Worm (Caenorhabditis elegans) whole organism, early embryonic: ENCODE data around the gene lgc-35.

Source experiments
- B0310.2 ChIP-seq: sonication (generic microtip); optimal IDR thresholded peaks from 2 replicates; lab custom pipeline; 2016; ENCODE audit warnings: mild to moderate bottlenecking, missing genetic modification characterization, missing compliant biosample characterization
- F13C5.2 ChIP-seq: sonication (generic microtip); optimal IDR thresholded peaks from 2 replicates; lab custom pipeline; 2017; ENCODE audit warnings: mild to moderate bottlenecking, missing genetic modification characterization, inconsistent platforms, missing compliant biosample characterization
- aly-1 ChIP-seq: sonication (generic microtip); optimal IDR thresholded peaks from 2 replicates; lab custom pipeline; 2016; ENCODE audit warnings: missing genetic modification characterization, missing compliant biosample characterization
- ama-1 ChIP-seq: fragments of 150-350 bp; optimal IDR thresholded peaks from 2 replicates; lab custom pipeline; 2014
- ceh-36 ChIP-seq: sonication (generic microtip); optimal IDR thresholded peaks from 2 replicates; lab custom pipeline; 2016; ENCODE audit warnings: missing genetic modification characterization, inconsistent platforms, missing compliant biosample characterization
- flt-1 ChIP-seq: fragments of 200-800 bp; sonication (Bioruptor generic); IDR thresholded peaks from 2 replicates; pipeline ENCODE4 v1.3.6; 2022; ENCODE audit warnings: missing genetic modification characterization, missing compliant biosample characterization
- hmbx-1 ChIP-seq: sonication (generic microtip); optimal IDR thresholded peaks from 2 replicates; lab custom pipeline; 2016; ENCODE audit warnings: mild to moderate bottlenecking, missing genetic modification characterization, missing compliant biosample characterization
- hnd-1 ChIP-seq: sonication (generic microtip); optimal IDR thresholded peaks from 2 replicates; lab custom pipeline; 2016; ENCODE audit warnings: missing genetic modification characterization, missing compliant biosample characterization
- pes-1 ChIP-seq: fragments of 200-800 bp; sonication (Bioruptor generic); IDR thresholded peaks from 2 replicates; pipeline ENCODE4 v1.3.6; 2022; ENCODE audit warnings: missing genetic modification reagents, missing genetic modification characterization, missing compliant biosample characterization
- tbx-11 ChIP-seq: fragments of 200-800 bp; sonication (Bioruptor generic); IDR thresholded peaks from 2 replicates; pipeline ENCODE4 v1.3.6; 2022; ENCODE audit warnings: missing genetic modification characterization, missing compliant biosample characterization
- tra-4 ChIP-seq: sonication (generic microtip); optimal IDR thresholded peaks from 2 replicates; lab custom pipeline; 2017; ENCODE audit warnings: missing genetic modification characterization, missing compliant biosample characterization

ce11 chrII:12824463-12824862 lies 15.5 kb downstream of the lgc-35 start:
- TF ChIP-seq ama-1 (no peak), B0310.2 (tag; lab: Kevin White, UChicago) (no peak), F13C5.2 (tag; lab: Kevin White, UChicago) (no peak), hnd-1 (tag; lab: Kevin White, UChicago) (no peak), pes-1 (GFP tag; lab: Robert Waterston, UW) (peak; percentile 16; the same call in 1 of the 2 replicates), tra-4 (tag; lab: Kevin White, UChicago) (no peak), flt-1 (GFP tag; lab: Robert Waterston, UW) (no peak), aly-1 (no peak), ceh-36 (peak; percentile 94), hmbx-1 (no peak), tbx-11 (GFP tag; lab: Robert Waterston, UW) (no peak)
